Worm (Caenorhabditis elegans) whole organism, L4 larva: ENCODE results near the gene ced-4.

ENCODE experiments used
- F44E2.7 ChIP-seq: fragments of 200-800 bp; sonication (Bioruptor generic); IDR thresholded peaks from 2 replicates; pipeline ENCODE4 v2.1.2; 2022; ENCODE audit warnings: missing genetic modification characterization, missing compliant biosample characterization
- Y5F2A.4 ChIP-seq: fragments of 200-800 bp; sonication (Bioruptor generic); optimal IDR thresholded peaks from 2 replicates; lab custom pipeline; 2018; ENCODE audit warnings: mild to moderate bottlenecking, missing genetic modification characterization, missing compliant biosample characterization
- aha-1 ChIP-seq: fragments of 150-350 bp; peaks from one replicate; lab custom pipeline; 2014; ENCODE audit warnings: missing biosample characterization, missing genetic modification characterization
- arid-1 ChIP-seq: fragments of 200-800 bp; sonication (Bioruptor generic); conservative IDR thresholded peaks from 2 replicates; pipeline ENCODE4 v1.3.6; 2022; ENCODE audit warnings: missing genetic modification reagents, missing genetic modification characterization, missing compliant biosample characterization
- attf-4 ChIP-seq: sonication (generic microtip); optimal IDR thresholded peaks from 3 replicates; lab custom pipeline; 2017; ENCODE audit warnings: missing biosample characterization, missing genetic modification characterization
- ceh-20 ChIP-seq: fragments of 200-800 bp; sonication (Bioruptor generic); IDR thresholded peaks from 2 replicates; pipeline ENCODE4 v1.3.6; 2022; ENCODE audit warnings: missing genetic modification reagents, missing genetic modification characterization, missing compliant biosample characterization
- ceh-32 ChIP-seq: sonication (generic microtip); optimal IDR thresholded peaks from 2 replicates; lab custom pipeline; 2016; ENCODE audit warnings: mild to moderate bottlenecking, missing genetic modification characterization, missing compliant biosample characterization; ENCODE audit not compliant: poor library complexity
- ceh-62 ChIP-seq: sonication (generic microtip); optimal IDR thresholded peaks from 2 replicates; lab custom pipeline; 2017; ENCODE audit warnings: missing biosample characterization, missing genetic modification characterization
- ces-1 ChIP-seq: fragments of 150-350 bp; sonication (generic microtip); optimal IDR thresholded peaks from 4 replicates; lab custom pipeline; 2014; ENCODE audit warnings: missing biosample characterization, missing genetic modification reagents, missing genetic modification characterization
- cey-2 ChIP-seq: sonication (generic microtip); optimal IDR thresholded peaks from 3 replicates; lab custom pipeline; 2017; ENCODE audit warnings: missing genetic modification characterization, mild to moderate bottlenecking, missing compliant biosample characterization, antibody characterized with exemption, borderline replicate concordance; ENCODE audit not compliant: insufficient read depth
- ctbp-1 ChIP-seq: fragments of 200-800 bp; sonication (Bioruptor generic); IDR thresholded peaks from 2 replicates; pipeline ENCODE4 v1.3.6; 2022; ENCODE audit warnings: missing genetic modification reagents, missing genetic modification characterization, missing compliant biosample characterization
- daf-12 ChIP-seq: fragments of 150-350 bp; optimal IDR thresholded peaks from 2 replicates; lab custom pipeline; 2014; ENCODE audit warnings: missing biosample characterization, missing genetic modification reagents, missing genetic modification characterization
- dmd-6 ChIP-seq: fragments of 200-800 bp; sonication (Bioruptor generic); IDR thresholded peaks from 2 replicates; pipeline ENCODE4 v1.3.6; 2022; ENCODE audit warnings: missing genetic modification reagents, missing genetic modification characterization, missing compliant biosample characterization
- dmd-8 ChIP-seq: fragments of 200-800 bp; sonication (Bioruptor generic); IDR thresholded peaks from 2 replicates; pipeline ENCODE4 v1.3.6; 2022; ENCODE audit warnings: missing genetic modification characterization, missing compliant biosample characterization
- dmd-9 ChIP-seq: fragments of 200-800 bp; sonication (Bioruptor generic); IDR thresholded peaks from 2 replicates; pipeline ENCODE4 v1.3.6; 2022; ENCODE audit warnings: missing genetic modification reagents, missing genetic modification characterization, missing compliant biosample characterization
- duxl-1 ChIP-seq: sonication (generic microtip); optimal IDR thresholded peaks from 2 replicates; lab custom pipeline; 2016; ENCODE audit warnings: mild to moderate bottlenecking, missing genetic modification characterization, moderate library complexity, missing compliant biosample characterization; ENCODE audit not compliant: poor library complexity
- dve-1 ChIP-seq: sonication (generic microtip); optimal IDR thresholded peaks from 2 replicates; lab custom pipeline; 2017; ENCODE audit warnings: antibody characterized with exemption, mild to moderate bottlenecking, missing genetic modification characterization, missing compliant biosample characterization; ENCODE audit not compliant: insufficient read depth
- fos-1 ChIP-seq: fragments of 150-350 bp; optimal IDR thresholded peaks from 2 replicates; lab custom pipeline; 2014; ENCODE audit warnings: missing biosample characterization, missing genetic modification characterization
- hif-1 ChIP-seq, 2 experiments: sonication (generic microtip); optimal IDR thresholded peaks; 2 replicates each; lab custom pipeline; 2016 to 2017; ENCODE audit warnings: missing compliant biosample characterization in 2 of 2, missing genetic modification characterization in 2 of 2, missing genetic modification reagents in 2 of 2, missing genotype in 2 of 2, mild to moderate bottlenecking in 1 of 2
- hlh-11 ChIP-seq: fragments of 200-800 bp; sonication (Bioruptor generic); optimal IDR thresholded peaks from 2 replicates; lab custom pipeline; 2018; ENCODE audit warnings: mild to moderate bottlenecking, missing genetic modification characterization, missing compliant biosample characterization
- hlh-30 ChIP-seq: sonication (generic microtip); optimal IDR thresholded peaks from 2 replicates; lab custom pipeline; 2017; ENCODE audit warnings: antibody characterized with exemption, mild to moderate bottlenecking, missing genetic modification characterization, missing compliant biosample characterization; ENCODE audit not compliant: insufficient read depth
- hmg-1.1 ChIP-seq: fragments of 200-800 bp; sonication (Bioruptor generic); IDR thresholded peaks from 2 replicates; pipeline ENCODE4 v1.3.6; 2022; ENCODE audit warnings: missing genetic modification reagents, missing genetic modification characterization, missing compliant biosample characterization
- jun-1 ChIP-seq: fragments of 150-350 bp; optimal IDR thresholded peaks from 2 replicates; lab custom pipeline; 2014; ENCODE audit warnings: missing biosample characterization, missing genetic modification reagents, missing genetic modification characterization
- lim-7 ChIP-seq: fragments of 200-800 bp; sonication (Bioruptor generic); IDR thresholded peaks from 2 replicates; pipeline ENCODE4 v1.3.6; 2022; ENCODE audit warnings: missing genetic modification characterization, missing compliant biosample characterization
- lsy-2 ChIP-seq, 2 experiments: fragments of 150-350 bp in 1 of 2; sonication (generic microtip) in 1 of 2; optimal IDR thresholded peaks; 2 replicates each; lab custom pipeline; 2014 to 2017; ENCODE audit warnings: missing biosample characterization in 2 of 2, missing genetic modification characterization in 2 of 2
- mdt-29 ChIP-seq: fragments of 200-800 bp; sonication (Bioruptor generic); IDR thresholded peaks from 2 replicates; pipeline ENCODE4 v1.3.6; 2022; ENCODE audit warnings: missing genetic modification reagents, missing genetic modification characterization, missing compliant biosample characterization
- mes-2 ChIP-seq: sonication (generic microtip); optimal IDR thresholded peaks from 2 replicates; lab custom pipeline; 2016; ENCODE audit warnings: missing genotype, mild to moderate bottlenecking, missing genetic modification characterization, missing compliant biosample characterization; ENCODE audit not compliant: poor library complexity, severe bottlenecking
- mxl-3 ChIP-seq: fragments of 200-800 bp; sonication (Bioruptor generic); optimal IDR thresholded peaks from 2 replicates; lab custom pipeline; 2018; ENCODE audit warnings: mild to moderate bottlenecking, missing genetic modification characterization, missing compliant biosample characterization
- nhr-10 ChIP-seq: fragments of 150-350 bp; optimal IDR thresholded peaks from 2 replicates; lab custom pipeline; 2014; ENCODE audit warnings: missing biosample characterization, missing genetic modification characterization
- nhr-11 ChIP-seq: fragments of 150-350 bp; optimal IDR thresholded peaks from 2 replicates; lab custom pipeline; 2014; ENCODE audit warnings: missing biosample characterization, missing genetic modification characterization
- nhr-237 ChIP-seq: sonication (generic microtip); optimal IDR thresholded peaks from 2 replicates; lab custom pipeline; 2017; ENCODE audit warnings: missing biosample characterization, missing genetic modification characterization
- nhr-28 ChIP-seq: fragments of 150-350 bp; optimal IDR thresholded peaks from 2 replicates; lab custom pipeline; 2014; ENCODE audit warnings: missing biosample characterization, missing genetic modification characterization
- nhr-41 ChIP-seq: fragments of 200-800 bp; sonication (Bioruptor generic); IDR thresholded peaks from 2 replicates; pipeline ENCODE4 v1.3.6; 2022; ENCODE audit warnings: missing genetic modification reagents, missing genetic modification characterization, missing compliant biosample characterization
- nhr-42 ChIP-seq: fragments of 200-800 bp; sonication (Bioruptor generic); IDR thresholded peaks from 2 replicates; pipeline ENCODE4 v1.3.6; 2022; ENCODE audit warnings: missing genetic modification characterization, missing compliant biosample characterization
- nhr-6 ChIP-seq: fragments of 150-350 bp; optimal IDR thresholded peaks from 2 replicates; lab custom pipeline; 2014; ENCODE audit warnings: missing biosample characterization, missing genetic modification characterization
- nhr-77 ChIP-seq: fragments of 150-350 bp; optimal IDR thresholded peaks from 2 replicates; lab custom pipeline; 2014; ENCODE audit warnings: missing biosample characterization, missing genetic modification characterization
- pqm-1 ChIP-seq: sonication (generic microtip); optimal IDR thresholded peaks from 2 replicates; lab custom pipeline; 2017; ENCODE audit warnings: missing biosample characterization, missing genetic modification characterization
- sdz-12 ChIP-seq: fragments of 200-800 bp; sonication (Bioruptor generic); optimal IDR thresholded peaks from 2 replicates; lab custom pipeline; 2018; ENCODE audit warnings: mild to moderate bottlenecking, missing genetic modification characterization, missing compliant biosample characterization
- set-16 ChIP-seq: fragments of 200-800 bp; sonication (Bioruptor generic); IDR thresholded peaks from 2 replicates; pipeline ENCODE4 v1.3.6; 2022; ENCODE audit warnings: missing genetic modification reagents, missing genetic modification characterization, missing compliant biosample characterization
- skn-1 ChIP-seq: fragments of 150-350 bp; optimal IDR thresholded peaks from 2 replicates; lab custom pipeline; 2014; ENCODE audit warnings: missing biosample characterization, missing genetic modification characterization
- snpc-1.2 ChIP-seq: fragments of 200-800 bp; sonication (Bioruptor generic); IDR thresholded peaks from 2 replicates; pipeline ENCODE4 v1.3.6; 2022; ENCODE audit warnings: missing genetic modification reagents, missing genetic modification characterization, missing compliant biosample characterization
- snpc-4 ChIP-seq: fragments of 150-350 bp; optimal IDR thresholded peaks from 2 replicates; lab custom pipeline; 2014; ENCODE audit warnings: missing biosample characterization, missing genetic modification characterization
- spr-3 ChIP-seq: fragments of 200-800 bp; sonication (Bioruptor generic); optimal IDR thresholded peaks from 2 replicates; lab custom pipeline; 2018; ENCODE audit warnings: mild to moderate bottlenecking, missing genetic modification characterization, missing compliant biosample characterization
- tra-1 ChIP-seq: fragments of 200-800 bp; sonication (Bioruptor generic); IDR thresholded peaks from 2 replicates; pipeline ENCODE4 v1.3.6; 2022; ENCODE audit warnings: missing genetic modification reagents, missing genetic modification characterization, missing compliant biosample characterization
- unc-62 ChIP-seq, 3 experiments: fragments of 150-350 bp in 1 of 3; sonication (generic microtip); optimal IDR thresholded peaks in 2 of 3; peaks in 1 of 3; 1 replicate in 1 of 3; 2 replicates in 2 of 3; lab custom pipeline; 2014 to 2017; ENCODE audit warnings: missing biosample characterization in 3 of 3, missing genetic modification characterization in 3 of 3, missing genetic modification reagents in 3 of 3, missing genotype in 1 of 3
- zip-2 ChIP-seq: fragments of 150-350 bp; optimal IDR thresholded peaks from 2 replicates; lab custom pipeline; 2014; ENCODE audit warnings: missing biosample characterization, missing genetic modification characterization

The ced-4 gene

DNA sequence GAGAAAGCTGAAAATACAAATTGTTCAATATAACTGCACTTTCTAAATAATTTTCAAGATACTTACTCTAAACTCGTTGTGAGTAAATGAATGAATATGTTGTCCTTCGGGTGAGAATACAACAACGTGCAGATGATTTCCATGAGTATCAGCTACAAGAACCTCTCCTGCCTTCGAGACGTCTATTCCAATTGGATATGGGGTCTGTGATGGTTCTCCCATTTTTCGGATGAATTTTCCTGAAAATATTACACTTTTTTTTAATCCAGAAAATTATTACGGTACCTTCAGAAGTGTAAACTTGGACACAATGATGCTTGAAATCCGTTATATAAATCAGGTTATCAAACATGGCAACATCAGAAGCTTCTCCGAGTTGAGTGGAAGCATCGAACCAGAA lies 43.2 kb downstream of the ced-4 start:
- TF ChIP-seq hmg-1.1 (GFP tag; lab: Robert Waterston, UW) = no peak
- peak in 1 of 2 experiments; percentile 91 for TF ChIP-seq unc-62 (GFP tag; optimal IDR thresholded peaks at IDR 0.05 in 1 of 2; lab: Kevin White, UChicago)
- TF ChIP-seq unc-62 (tag; optimal IDR thresholded peaks at IDR 0.05; lab: Kevin White, UChicago) = no peak
- TF ChIP-seq hif-1 (tag; optimal IDR thresholded peaks at IDR 0.05; lab: Kevin White, UChicago) = no peak
- TF ChIP-seq Y5F2A.4 (GFP tag; lab: Kevin White, UChicago) = no peak
- TF ChIP-seq mxl-3 (GFP tag; lab: Kevin White, UChicago) = no peak
- no peak for TF ChIP-seq ctbp-1 (GFP tag; lab: Robert Waterston, UW)
- TF ChIP-seq ceh-20 (GFP tag; lab: Robert Waterston, UW) = no peak

DNA sequence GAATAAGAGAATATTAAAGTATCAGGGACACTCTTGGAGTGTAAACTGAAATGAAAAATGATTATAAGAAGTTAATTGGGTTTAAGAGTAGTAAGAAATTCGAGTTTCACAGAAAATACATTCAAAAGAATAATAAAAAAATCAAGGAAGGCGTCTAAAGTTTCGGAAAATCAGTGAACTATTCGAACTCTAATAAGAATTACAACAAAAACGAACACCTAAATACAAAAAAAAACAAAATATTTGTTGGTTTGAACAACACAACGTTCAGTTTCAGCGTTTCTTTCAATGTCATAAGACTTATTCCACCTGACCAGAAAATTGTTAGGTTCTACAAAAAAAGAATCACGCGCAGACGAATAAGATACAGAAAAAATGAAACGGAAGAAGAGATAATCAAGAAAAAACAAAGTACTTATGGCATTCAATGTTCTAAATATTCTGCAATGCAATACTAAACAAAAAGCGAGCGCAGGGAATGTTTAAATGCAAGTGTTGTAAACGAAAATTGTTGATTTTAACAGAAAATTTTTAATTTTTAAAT lies 47.0 kb downstream of the ced-4 start, which contains the start of gene nhl-2:
TSS of gene nhl-2 (minus strand) at position 51 of the 544 bp plus-strand sequence.
- no peak for TF ChIP-seq cey-2 (tag; lab: Kevin White, UChicago)
- no peak for TF ChIP-seq jun-1 (tag; lab: Kevin White, UChicago)
- no peak for TF ChIP-seq hlh-11
- TF ChIP-seq lsy-2 (tag; optimal IDR thresholded peaks at IDR 0.05; lab: Kevin White, UChicago) = no peak
- TF ChIP-seq unc-62 (GFP tag; optimal IDR thresholded peaks at IDR 0.05 in 1 of 2; lab: Kevin White, UChicago) = no peak
- no peak for TF ChIP-seq unc-62 (tag; optimal IDR thresholded peaks at IDR 0.05; lab: Kevin White, UChicago)
- TF ChIP-seq ceh-20 (GFP tag; lab: Robert Waterston, UW) = no peak
- TF ChIP-seq dmd-9 (GFP tag; lab: Robert Waterston, UW) = no peak
- TF ChIP-seq mdt-29 = no peak
- TF ChIP-seq arid-1 (GFP tag; lab: Robert Waterston, UW) = no peak
- no peak for TF ChIP-seq nhr-6 (tag; lab: Kevin White, UChicago)
- no peak for TF ChIP-seq ceh-62 (tag; lab: Kevin White, UChicago)
- no peak for TF ChIP-seq F44E2.7 (GFP tag; lab: Robert Waterston, UW)
- TF ChIP-seq aha-1 (tag; lab: Kevin White, UChicago) = peak; percentile 50
- no peak for TF ChIP-seq dve-1
- no peak for TF ChIP-seq nhr-237
- no peak for TF ChIP-seq set-16
- TF ChIP-seq nhr-77 (tag; lab: Kevin White, UChicago) = no peak
- no peak for TF ChIP-seq tra-1 (GFP tag; lab: Robert Waterston, UW)
- TF ChIP-seq snpc-4 (tag; lab: Kevin White, UChicago) = no peak
- TF ChIP-seq hlh-30 (tag; lab: Kevin White, UChicago) = peak; percentile 76
- peak; percentile 5; the same call in 1 of the 2 replicates for TF ChIP-seq dmd-6 (GFP tag; lab: Robert Waterston, UW)

- TF ChIP-seq attf-4 (tag; lab: Kevin White, UChicago) = no peak
- TF ChIP-seq cey-2 (tag; lab: Kevin White, UChicago) = peak; percentile 9
- TF ChIP-seq pqm-1 (tag; lab: Kevin White, UChicago) = peak; percentile 31
- TF ChIP-seq dmd-6 (GFP tag; lab: Robert Waterston, UW) = peak; percentile 100
- TF ChIP-seq dmd-8 (GFP tag; lab: Robert Waterston, UW) = peak; percentile 58; the same call in 1 of the 2 replicates
- no peak for TF ChIP-seq daf-12 (tag; lab: Kevin White, UChicago)
- peak; percentile 93 for TF ChIP-seq spr-3 (GFP tag; lab: Kevin White, UChicago)
- peak; percentile 93 for TF ChIP-seq duxl-1 (tag; lab: Kevin White, UChicago)
- TF ChIP-seq nhr-41 (GFP tag; lab: Robert Waterston, UW) = peak; percentile 99
- TF ChIP-seq skn-1 (tag; lab: Kevin White, UChicago) = peak; percentile 64
- peak; percentile 73 for TF ChIP-seq lim-7 (GFP tag; lab: Robert Waterston, UW)
- peak; percentile 78 for TF ChIP-seq snpc-1.2 (GFP tag; lab: Robert Waterston, UW)
- TF ChIP-seq ceh-32 (tag; lab: Kevin White, UChicago) = peak; percentile 88
- peak; percentile 100 for TF ChIP-seq dve-1
- TF ChIP-seq ctbp-1 (GFP tag; lab: Robert Waterston, UW) = peak; percentile 99
- TF ChIP-seq mes-2 (tag; lab: Kevin White, UChicago) = peak; percentile 94
- peak; percentile 96 for TF ChIP-seq nhr-10 (tag; lab: Kevin White, UChicago)
- TF ChIP-seq nhr-42 (GFP tag; lab: Robert Waterston, UW) = peak; percentile 96
- TF ChIP-seq sdz-12 (GFP tag; lab: Kevin White, UChicago) = peak; percentile 95
- TF ChIP-seq ces-1 (GFP tag; lab: Kevin White, UChicago) = peak; percentile 70
- TF ChIP-seq nhr-11 (tag; lab: Kevin White, UChicago) = peak; percentile 99
- peak; percentile 77 for TF ChIP-seq nhr-237
- no peak for TF ChIP-seq fos-1 (tag; lab: Kevin White, UChicago)
- peak; percentile 87 for TF ChIP-seq zip-2 (tag; lab: Kevin White, UChicago)
- TF ChIP-seq nhr-28 (tag; lab: Kevin White, UChicago) = peak; percentile 98
These were observed 47.6 kb downstream of the ced-4 start for ce11 chrIII:4899728-4900127.
